Worm (Caenorhabditis elegans) whole organism, L1 larva: Measurements from ENCODE around the gene flp-3.

Experiments
- aha-1 ChIP-seq: fragments of 150-350 bp; optimal IDR thresholded peaks from 2 replicates; lab custom pipeline; 2014; ENCODE audit warnings: missing biosample characterization, missing genetic modification characterization
- ceh-82 ChIP-seq, 3 experiments: fragments of 150-350 bp in 1 of 3; sonication (generic microtip) in 2 of 3; optimal IDR thresholded peaks; 2 replicates each; lab custom pipeline; 2014 to 2017; ENCODE audit warnings: missing biosample characterization in 3 of 3, missing genetic modification characterization in 3 of 3
- elt-2 ChIP-seq: sonication (generic microtip); optimal IDR thresholded peaks from 2 replicates; lab custom pipeline; 2016; ENCODE audit warnings: missing genetic modification characterization, mild to moderate bottlenecking, inconsistent platforms, missing compliant biosample characterization, missing genetic modification reagents
- lin-35 ChIP-seq, 2 experiments: fragments of 150-350 bp; optimal IDR thresholded peaks; 2 replicates each; lab custom pipeline; 2014; ENCODE audit warnings: missing biosample characterization in 2 of 2, missing genetic modification characterization in 2 of 2, missing genetic modification reagents in 2 of 2
- mep-1 ChIP-seq: fragments of 150-350 bp; optimal IDR thresholded peaks from 2 replicates; lab custom pipeline; 2014; ENCODE audit warnings: missing biosample characterization, missing genetic modification characterization
- nhr-11 ChIP-seq: fragments of 150-350 bp; optimal IDR thresholded peaks from 2 replicates; lab custom pipeline; 2014; ENCODE audit warnings: missing biosample characterization, missing genetic modification characterization
- nhr-28 ChIP-seq: fragments of 150-350 bp; optimal IDR thresholded peaks from 2 replicates; lab custom pipeline; 2014; ENCODE audit warnings: missing biosample characterization, missing genetic modification characterization
- nhr-76 ChIP-seq: sonication (generic microtip); optimal IDR thresholded peaks from 2 replicates; lab custom pipeline; 2017; ENCODE audit warnings: missing biosample characterization, missing genetic modification characterization
- nhr-77 ChIP-seq: fragments of 150-350 bp; optimal IDR thresholded peaks from 2 replicates; lab custom pipeline; 2014; ENCODE audit warnings: missing biosample characterization, missing genetic modification characterization
- rnt-1 ChIP-seq: sonication (generic microtip); optimal IDR thresholded peaks from 2 replicates; lab custom pipeline; 2016; ENCODE audit warnings: mild to moderate bottlenecking, missing genetic modification characterization, moderate library complexity, missing compliant biosample characterization
- snpc-4 ChIP-seq: fragments of 150-350 bp; optimal IDR thresholded peaks from 2 replicates; lab custom pipeline; 2014; ENCODE audit warnings: missing biosample characterization, missing genetic modification characterization

ce11 chrX:10085073-10085472 is 7.7 kb downstream of the flp-3 start:
- TF ChIP-seq snpc-4 (tag; lab: Kevin White, UChicago) (no peak), ceh-82 (tag; optimal IDR thresholded peaks at IDR 0.05; lab: Kevin White, UChicago) (no peak), elt-2 (tag; lab: Kevin White, UChicago) (no peak), nhr-76 (tag; lab: Kevin White, UChicago) (no peak), nhr-28 (no peak), nhr-11 (tag; lab: Kevin White, UChicago) (no peak), lin-35 (GFP tag; optimal IDR thresholded peaks at IDR 0.05; lab: Kevin White, UChicago) (no peak), nhr-77 (no peak), mep-1 (no peak), rnt-1 (tag; lab: Kevin White, UChicago) (no peak), aha-1 (tag; lab: Kevin White, UChicago) (no peak)
